Fruit fly (Drosophila melanogaster): Measurements from ENCODE around the gene CG42815.

CG42815 gene

dm6 chr3L:17791495-17791894 is 209 bp upstream of the CG42815 start:
- no peak for TF ChIP-seq fd96Ca (GFP tag; IDR thresholded peaks at IDR 0.05)
- TF ChIP-seq CG9948 (tag; optimal IDR thresholded peaks at IDR 0.05) = no peak
- TF ChIP-seq CG8159 (tag; optimal IDR thresholded peaks at IDR 0.05) = no peak
- no peak for TF ChIP-seq CG17806 (tag; optimal IDR thresholded peaks at IDR 0.05)
- no peak for TF ChIP-seq CG13204 (GFP tag; optimal IDR thresholded peaks at IDR 0.05)
- TF ChIP-seq Snoo (tag; optimal IDR thresholded peaks at IDR 0.05) = no peak
- TF ChIP-seq rn (GFP tag; IDR thresholded peaks at IDR 0.05) = no peak
- no peak for TF ChIP-seq Ets98B (GFP tag; IDR thresholded peaks at IDR 0.05)

dm6 chr3L:17791067-17791466 is 219 bp downstream of the CG42815 start:
- no peak for TF ChIP-seq CG13204 (GFP tag; optimal IDR thresholded peaks at IDR 0.05)
- no peak for TF ChIP-seq EcR (GFP tag; optimal IDR thresholded peaks at IDR 0.05)
- TF ChIP-seq Snoo (tag; optimal IDR thresholded peaks at IDR 0.05) = no peak
- no peak for TF ChIP-seq CG32121 (GFP tag; IDR thresholded peaks at IDR 0.05)
- no peak for TF ChIP-seq CG34367 (tag; optimal IDR thresholded peaks at IDR 0.05)
- no peak for TF ChIP-seq CG14655 (GFP tag; optimal IDR thresholded peaks at IDR 0.05)
- TF ChIP-seq CG8301 (tag; optimal IDR thresholded peaks at IDR 0.05) = no peak
- TF ChIP-seq CG8159 (tag; optimal IDR thresholded peaks at IDR 0.05) = no peak
- no peak for TF ChIP-seq CG15710 (tag; optimal IDR thresholded peaks at IDR 0.05)
- no peak for TF ChIP-seq rn (GFP tag; IDR thresholded peaks at IDR 0.05)
- no peak for TF ChIP-seq CG9948 (tag; optimal IDR thresholded peaks at IDR 0.05)
- TF ChIP-seq Ets98B (GFP tag; IDR thresholded peaks at IDR 0.05) = no peak

- TF ChIP-seq CG17806 (tag; optimal IDR thresholded peaks at IDR 0.05) (no peak), EcR (GFP tag; optimal IDR thresholded peaks at IDR 0.05) (no peak), Snoo (tag; optimal IDR thresholded peaks at IDR 0.05) (no peak), fd96Ca (GFP tag; IDR thresholded peaks at IDR 0.05) (no peak), CG34367 (tag; optimal IDR thresholded peaks at IDR 0.05) (no peak)
Measured at dm6 chr3L:17763987-17764386, 27.3 kb downstream of the CG42815 start, which contains the start of the genes Adgf-A and Adgf-A2. TSS of gene Adgf-A (minus strand) at chr3L:17764158. TSS of gene Adgf-A2 (minus strand) at chr3L:17764158.

DNA sequence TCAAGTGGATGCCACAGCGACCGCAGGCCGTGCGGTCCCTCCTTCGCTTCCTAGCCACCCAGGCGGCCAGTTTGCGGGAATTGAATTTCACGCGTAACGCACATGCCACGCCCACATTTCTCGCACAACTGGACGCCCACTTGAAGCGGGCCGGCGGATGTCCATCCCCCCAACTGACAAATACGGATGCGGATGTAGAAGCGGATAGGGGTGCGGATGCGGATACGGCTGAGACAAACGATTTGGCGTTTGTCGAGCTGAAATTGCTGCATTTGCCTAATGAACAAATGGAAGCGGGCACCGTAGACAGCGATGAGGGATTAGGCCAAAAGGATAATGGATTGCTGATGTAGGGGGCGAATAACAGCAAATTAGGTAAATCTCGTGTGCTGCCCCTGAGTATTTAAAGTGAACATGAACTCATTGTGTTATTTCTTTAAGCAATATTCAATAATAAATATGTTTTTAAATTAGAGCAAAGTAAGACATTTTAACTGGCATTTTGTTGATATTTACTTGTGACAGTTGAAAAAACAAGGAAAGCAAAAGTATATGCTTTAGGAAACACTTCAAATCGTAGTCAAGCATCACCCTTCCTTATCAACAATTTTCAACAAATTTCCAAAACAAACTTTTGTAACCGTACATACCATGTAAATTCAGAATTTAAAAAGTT is 32.1 kb downstream of the CG42815 start, which contains the start of gene CG32181:
Gene CG32181, plus strand, starts transcription at position 626 of the 676 bp plus-strand sequence.
- no peak for TF ChIP-seq CG8159 (tag; optimal IDR thresholded peaks at IDR 0.05)
- no peak for TF ChIP-seq CG15710 (tag; optimal IDR thresholded peaks at IDR 0.05)
- TF ChIP-seq CG32121 (GFP tag; IDR thresholded peaks at IDR 0.05) = no peak
- TF ChIP-seq Pif1B (GFP tag; optimal IDR thresholded peaks at IDR 0.05) = no peak
- no peak for TF ChIP-seq CG34367 (tag; optimal IDR thresholded peaks at IDR 0.05)
- no peak for TF ChIP-seq CG9948 (tag; optimal IDR thresholded peaks at IDR 0.05)

DNA sequence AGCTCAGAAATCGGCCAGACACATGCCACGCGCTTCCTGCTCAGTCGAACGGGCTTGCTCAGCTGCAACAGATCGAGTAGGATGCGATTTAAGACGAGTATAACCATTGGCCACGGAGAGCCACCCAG is 33.3 kb downstream of the CG42815 start, which contains the start of gene CG32182:
Gene CG32182, plus strand, starts transcription at position 29 of the 128 bp plus-strand sequence.
- TF ChIP-seq CG8159 (tag; optimal IDR thresholded peaks at IDR 0.05) = no peak
- no peak for TF ChIP-seq gl (tag; optimal IDR thresholded peaks at IDR 0.05)
- no peak for TF ChIP-seq CG34367 (tag; optimal IDR thresholded peaks at IDR 0.05)
- no peak for TF ChIP-seq Ets98B (GFP tag; IDR thresholded peaks at IDR 0.05)
- TF ChIP-seq CG14655 (GFP tag; optimal IDR thresholded peaks at IDR 0.05) = no peak
- TF ChIP-seq CG10348 (GFP tag; IDR thresholded peaks at IDR 0.05) = no peak
- TF ChIP-seq CG32121 (GFP tag; IDR thresholded peaks at IDR 0.05) = no peak
- TF ChIP-seq Snoo (tag; optimal IDR thresholded peaks at IDR 0.05) = no peak
- TF ChIP-seq CG15710 (tag; optimal IDR thresholded peaks at IDR 0.05) = no peak
- TF ChIP-seq fd96Ca (GFP tag; IDR thresholded peaks at IDR 0.05) = no peak
- no peak for TF ChIP-seq EcR (GFP tag; optimal IDR thresholded peaks at IDR 0.05)

DNA sequence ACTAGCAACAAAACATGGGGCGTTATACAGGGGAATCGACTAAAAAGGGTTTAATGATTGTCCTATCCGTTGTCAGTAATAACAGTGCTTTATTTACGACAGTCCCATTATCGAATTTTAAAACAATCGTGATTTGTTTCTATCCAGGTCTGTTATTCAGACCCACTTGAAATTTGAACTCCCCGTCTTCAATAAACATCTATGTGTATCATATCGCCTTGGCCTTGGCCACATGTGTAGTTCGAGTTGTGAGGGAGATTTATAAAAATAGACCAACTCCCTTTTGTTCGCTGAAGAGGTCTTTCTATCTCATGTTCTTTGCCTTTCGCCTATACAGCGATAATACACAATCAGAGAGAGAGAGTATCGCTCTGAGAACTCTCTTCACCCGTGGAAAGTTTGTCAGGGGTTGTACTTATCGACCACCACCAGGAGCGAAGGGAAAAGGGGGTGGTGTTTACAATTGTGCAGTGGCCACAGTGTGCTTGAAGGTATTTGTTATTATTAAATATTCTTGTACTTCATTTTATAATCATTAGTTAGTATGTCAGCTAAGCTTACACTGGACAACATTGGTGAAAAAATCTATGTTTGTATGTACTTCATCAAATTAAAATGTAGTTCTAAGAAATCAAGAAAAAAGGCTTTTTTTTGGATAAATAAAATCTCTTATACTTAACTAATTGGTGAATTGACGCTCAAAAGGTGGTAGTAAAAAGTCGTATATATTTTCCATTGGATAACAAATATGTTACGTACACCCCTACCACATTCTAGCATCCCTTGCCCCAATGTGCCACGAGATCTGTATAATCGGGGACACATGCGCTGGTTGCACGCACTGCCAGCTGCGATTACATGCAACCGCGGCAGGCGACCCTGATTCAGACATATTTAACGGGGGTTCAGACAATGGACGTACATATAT is 33.9 kb downstream of the CG42815 start:
- TF ChIP-seq Pif1A (GFP tag; optimal IDR thresholded peaks at IDR 0.05) (peak; percentile 72), CG15710 (tag; optimal IDR thresholded peaks at IDR 0.05) (peak; percentile 78), CG12605 (GFP tag; IDR thresholded peaks at IDR 0.05) (peak; percentile 25; the same call in 1 of the 2 replicates), CG17806 (tag; optimal IDR thresholded peaks at IDR 0.05) (peak; percentile 70), fd96Ca (GFP tag; IDR thresholded peaks at IDR 0.05) (no peak), rn (GFP tag; IDR thresholded peaks at IDR 0.05) (no peak), EcR (GFP tag; optimal IDR thresholded peaks at IDR 0.05) (peak; percentile 47), CG9948 (tag; optimal IDR thresholded peaks at IDR 0.05) (peak; percentile 76), D1 (tag; optimal IDR thresholded peaks at IDR 0.05) (peak; percentile 61), Snoo (tag; optimal IDR thresholded peaks at IDR 0.05) (no peak), CG34367 (tag; optimal IDR thresholded peaks at IDR 0.05) (peak; percentile 61), Pif1B (GFP tag; optimal IDR thresholded peaks at IDR 0.05) (peak; percentile 71), Ets98B (GFP tag; IDR thresholded peaks at IDR 0.05) (no peak; the same call in 1 of the 2 replicates), CG4496 (GFP tag; IDR thresholded peaks at IDR 0.05) (peak; percentile 66; the same call in 1 of the 3 replicates), CG8159 (tag; optimal IDR thresholded peaks at IDR 0.05) (peak; percentile 88), CG32121 (GFP tag; IDR thresholded peaks at IDR 0.05) (peak; percentile 37; the same call in 1 of the 2 replicates), CG8301 (tag; optimal IDR thresholded peaks at IDR 0.05) (peak; percentile 79), CG13204 (GFP tag; optimal IDR thresholded peaks at IDR 0.05) (peak; percentile 19), gl (tag; optimal IDR thresholded peaks at IDR 0.05) (peak; percentile 1), CG10348 (GFP tag; IDR thresholded peaks at IDR 0.05) (no peak), CG14655 (GFP tag; optimal IDR thresholded peaks at IDR 0.05) (peak; percentile 83)
